Fruit fly (Drosophila melanogaster): ENCODE results near the gene ctp.

The ctp gene

DNA sequence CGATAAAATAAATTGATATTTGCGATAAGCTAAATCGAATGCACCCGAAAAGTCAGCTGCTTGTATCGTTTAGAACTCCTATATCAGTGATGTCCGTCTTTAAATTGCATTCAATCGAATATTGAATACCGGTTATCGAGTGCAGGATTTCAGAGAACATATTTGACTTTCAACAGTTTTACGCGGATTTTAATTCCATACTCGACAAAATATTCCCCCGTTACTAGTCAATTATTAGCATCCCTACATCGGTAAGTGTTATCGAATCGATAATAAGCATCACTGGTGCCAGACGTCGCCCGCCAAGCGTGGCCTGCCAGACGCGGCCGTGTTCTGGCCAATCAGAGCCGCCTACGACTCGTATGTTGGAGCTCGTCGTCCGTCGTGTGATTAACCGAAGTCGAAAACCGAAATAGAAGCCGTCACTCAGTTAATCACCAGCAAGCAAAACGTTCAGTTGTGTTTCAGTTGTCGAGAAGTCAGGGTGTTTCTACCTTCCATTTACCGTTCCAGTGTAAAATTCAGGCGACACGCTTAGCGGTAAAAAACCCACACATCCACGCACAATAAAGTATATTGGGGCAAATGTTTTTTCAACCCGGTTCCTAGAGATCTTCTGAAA, at the start of gene ctp (continued):
- TF ChIP-seq Hr51 (GFP tag; optimal IDR thresholded peaks at IDR 0.05) (peak; percentile 39 to 56), TFAM (GFP tag; optimal IDR thresholded peaks at IDR 0.05) (no peak), klu (GFP tag; IDR thresholded peaks at IDR 0.05) (peak; percentile 36; the same call in 1 of the 2 replicates), CG7357 (GFP tag; IDR thresholded peaks at IDR 0.05) (no peak), CG15696 (tag; optimal IDR thresholded peaks at IDR 0.05) (peak; percentile 2), CG11696 (GFP tag; IDR thresholded peaks at IDR 0.05) (no peak), CG13424 (tag; optimal IDR thresholded peaks at IDR 0.05) (peak; percentile 49), fu2 (GFP tag; optimal IDR thresholded peaks at IDR 0.05) (peak; percentile 3), Elba2 (GFP tag; optimal IDR thresholded peaks at IDR 0.05) (no peak), CG17328 (GFP tag; IDR thresholded peaks at IDR 0.05) (peak; percentile 38; the same call in 1 of the 2 replicates), CG18599 (GFP tag; optimal IDR thresholded peaks at IDR 0.05) (peak; percentile 44), CG17359 (tag; optimal IDR thresholded peaks at IDR 0.05) (peak; percentile 32), Gsc (GFP tag; IDR thresholded peaks at IDR 0.05) (no peak), CG4360 (GFP tag; IDR thresholded peaks at IDR 0.05) (no peak), Fer3 (tag; optimal IDR thresholded peaks at IDR 0.05) (peak; percentile 4), YL-1 (GFP tag; optimal IDR thresholded peaks at IDR 0.05) (peak; percentile 84), NC2α (GFP tag; optimal IDR thresholded peaks at IDR 0.05) (no peak), B-H1 (GFP tag; IDR thresholded peaks at IDR 0.05) (no peak), tin (GFP tag; optimal IDR thresholded peaks at IDR 0.05) (peak; percentile 14), CG4854 (GFP tag; optimal IDR thresholded peaks at IDR 0.05) (no peak), Hr39 (optimal IDR thresholded peaks at IDR 0.05) (no peak), CG8290 (GFP tag; optimal IDR thresholded peaks at IDR 0.05) (peak; percentile 95), CG8290 (tag; optimal IDR thresholded peaks at IDR 0.05) (peak; percentile 90 to 93), CG33213 (GFP tag; optimal IDR thresholded peaks at IDR 0.05) (peak; percentile 23), CG3407 (GFP tag; optimal IDR thresholded peaks at IDR 0.05) (no peak), CG12104 (GFP tag; optimal IDR thresholded peaks at IDR 0.05) (no peak), zen (tag; optimal IDR thresholded peaks at IDR 0.05) (peak; percentile 45), ERR (GFP tag; optimal IDR thresholded peaks at IDR 0.05) (peak; percentile 34), rib (GFP tag; IDR thresholded peaks at IDR 0.05) (0 out of 2 replicates have a peak, but pooled peaks have one; percentile 74), crp (GFP tag; optimal IDR thresholded peaks at IDR 0.05) (peak in 1 of 2 experiments; percentile 77), salm (tag; optimal IDR thresholded peaks at IDR 0.05) (no peak), sug (tag; optimal IDR thresholded peaks at IDR 0.05) (peak; percentile 58), fd102C (GFP tag; optimal IDR thresholded peaks at IDR 0.05) (no peak), CG4730 (GFP tag; IDR thresholded peaks at IDR 0.05) (no peak), ap (GFP tag; IDR thresholded peaks at IDR 0.05) (no peak), Nf-YC (tag; optimal IDR thresholded peaks at IDR 0.05) (peak; percentile 100), CG31441 (GFP tag; IDR thresholded peaks at IDR 0.05) (peak; percentile 47; the same call in 1 of the 2 replicates), ken (GFP tag; IDR thresholded peaks at IDR 0.05) (0 out of 3 replicates have a peak, but pooled peaks have one; percentile 17), Ravus (GFP tag; IDR thresholded peaks at IDR 0.05) (no peak), peb (GFP tag; IDR thresholded peaks at IDR 0.05) (no peak), otp (GFP tag; IDR thresholded peaks at IDR 0.05) (no peak), gfzf (GFP tag; optimal IDR thresholded peaks at IDR 0.05) (peak; percentile 33), mirr (GFP tag; optimal IDR thresholded peaks at IDR 0.05) (peak; percentile 64), ATbp (GFP tag; optimal IDR thresholded peaks at IDR 0.05) (no peak), Trl (optimal IDR thresholded peaks at IDR 0.05) (no peak), Trl (GFP tag; optimal IDR thresholded peaks at IDR 0.05) (peak; percentile 48), hth (optimal IDR thresholded peaks at IDR 0.05) (no peak), twi (tag; optimal IDR thresholded peaks at IDR 0.05) (peak; percentile 21), Camta (GFP tag; optimal IDR thresholded peaks at IDR 0.05) (no peak), org-1 (GFP tag; optimal IDR thresholded peaks at IDR 0.05) (peak; percentile 13), cato (GFP tag; optimal IDR thresholded peaks at IDR 0.05; ENCODE audit: borderline replicate concordance) (no peak), CG7745 (tag; optimal IDR thresholded peaks at IDR 0.05) (no peak)
